Worm (Caenorhabditis elegans): ENCODE data around the gene cpar-1.

The cpar-1 gene

DNA sequence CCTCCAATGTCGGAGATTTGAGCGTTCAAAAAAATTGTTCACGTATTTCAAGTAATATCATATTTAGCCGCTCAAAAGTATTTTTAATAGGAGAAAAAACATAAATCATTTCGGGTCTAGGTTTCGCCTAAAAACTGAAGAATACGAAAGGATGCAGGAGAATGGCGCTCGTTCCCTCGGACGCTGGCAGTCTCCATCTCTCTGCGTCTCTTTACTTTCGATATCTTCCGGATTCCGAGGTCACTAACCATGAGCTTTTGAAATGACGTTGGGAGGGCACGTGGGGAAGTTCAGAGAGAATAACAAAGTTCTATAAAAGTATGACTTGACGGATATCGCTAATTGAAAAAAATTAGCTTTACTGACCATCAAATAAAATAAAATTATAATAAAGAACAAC lies 42.9 kb upstream of the cpar-1 start (continued):
- TF ChIP-seq mxl-2 (GFP tag; conservative IDR thresholded peaks at IDR 0.05) (no peak), ama-1 (optimal IDR thresholded peaks at IDR 0.05) (peak; percentile 5), Y5F2A.4 (GFP tag; optimal IDR thresholded peaks at IDR 0.05) (no peak), unc-39 (tag; optimal IDR thresholded peaks at IDR 0.05) (no peak), D1046.2 (GFP tag; IDR thresholded peaks at IDR 0.05) (no peak), daf-8 (GFP tag; IDR thresholded peaks at IDR 0.05) (no peak)

DNA sequence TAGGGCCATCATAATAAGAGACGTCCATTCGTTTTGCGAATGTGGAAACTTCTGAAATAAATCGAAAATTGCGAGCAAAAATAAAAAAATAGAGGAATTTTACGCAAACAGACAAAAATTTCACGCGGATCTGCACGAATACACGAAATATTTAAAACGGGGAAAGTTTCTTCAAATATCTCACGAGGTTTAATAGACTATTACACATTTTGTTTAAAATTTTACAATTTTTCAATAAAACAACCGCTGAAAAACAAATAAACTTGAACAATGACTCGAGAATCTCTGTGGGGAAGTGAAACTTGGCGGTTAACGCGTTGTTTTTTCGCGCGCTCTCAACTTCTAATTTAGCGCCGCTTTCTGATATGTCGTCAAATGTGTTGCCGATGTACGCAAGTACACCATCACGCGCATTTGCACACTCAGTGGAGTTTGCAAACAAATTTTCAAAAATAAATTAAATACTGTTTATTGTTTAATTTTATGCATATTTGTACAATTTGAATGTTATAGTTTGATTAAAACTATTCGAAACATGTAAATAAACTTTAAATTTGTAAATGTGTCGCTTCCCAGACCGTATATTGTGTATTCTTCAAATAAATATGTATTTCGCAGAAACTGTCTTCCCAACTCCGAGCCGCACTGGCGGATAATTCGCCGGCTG lies 40.6 kb upstream of the cpar-1 start, which contains the start of the genes gpr-2 and rgr-1:
Gene gpr-2, minus strand, starts transcription at position 51 of the 667 bp plus-strand sequence.
Gene rgr-1, plus strand, starts transcription at position 617 of the 667 bp plus-strand sequence.
- TF ChIP-seq ceh-82 (tag; optimal IDR thresholded peaks at IDR 0.05), result no peak
- peak in 1 of 2 experiments; percentile 85 for TF ChIP-seq unc-62 (GFP tag; optimal IDR thresholded peaks at IDR 0.05 in 1 of 2)
- TF ChIP-seq unc-62 (tag; optimal IDR thresholded peaks at IDR 0.05), result no peak
- TF ChIP-seq hlh-30 (tag; optimal IDR thresholded peaks at IDR 0.05; ENCODE audit: insufficient read depth), result peak; percentile 43
- no peak for TF ChIP-seq lim-7 (GFP tag; IDR thresholded peaks at IDR 0.05)
- TF ChIP-seq rbr-2 (tag; optimal IDR thresholded peaks at IDR 0.05), result peak; percentile 2
- no peak for TF ChIP-seq daf-8 (GFP tag; IDR thresholded peaks at IDR 0.05)
- no peak for TF ChIP-seq lin-39 (tag; optimal IDR thresholded peaks at IDR 0.05)
- TF ChIP-seq mdt-29 (GFP tag; IDR thresholded peaks at IDR 0.05), result no peak
- TF ChIP-seq dmd-8 (GFP tag; IDR thresholded peaks at IDR 0.05), result no peak
- no peak for TF ChIP-seq lin-29 (GFP tag; IDR thresholded peaks at IDR 0.05)
- no peak for TF ChIP-seq tag-97 (GFP tag; IDR thresholded peaks at IDR 0.05)
- TF ChIP-seq daf-12 (tag; optimal IDR thresholded peaks at IDR 0.05), result no peak
- no peak for TF ChIP-seq zag-1 (tag; optimal IDR thresholded peaks at IDR 0.05)
- TF ChIP-seq set-16 (GFP tag; IDR thresholded peaks at IDR 0.05), result no peak
- TF ChIP-seq ZK546.5 (tag; optimal IDR thresholded peaks at IDR 0.05), result no peak
- 0 out of 2 replicates have a peak, but pooled peaks have one; percentile 27 for TF ChIP-seq Y48G9A.11 (GFP tag; IDR thresholded peaks at IDR 0.05)
- TF ChIP-seq nhr-102 (tag; optimal IDR thresholded peaks at IDR 0.05), result no peak
- TF ChIP-seq F26F4.8 (GFP tag; conservative IDR thresholded peaks at IDR 0.05), result no peak
- no peak for TF ChIP-seq R02D3.7 (tag; optimal IDR thresholded peaks at IDR 0.05)
- peak; percentile 77 for TF ChIP-seq dpl-1 (GFP tag; optimal IDR thresholded peaks at IDR 0.05)
- no peak for TF ChIP-seq F10B5.3 (tag; optimal IDR thresholded peaks at IDR 0.05)
- no peak for TF ChIP-seq mxl-2 (GFP tag; conservative IDR thresholded peaks at IDR 0.05)
- no peak for TF ChIP-seq T20F7.1 (GFP tag; optimal IDR thresholded peaks at IDR 0.05)
- no peak for TF ChIP-seq F49E8.2 (tag; optimal IDR thresholded peaks at IDR 0.05; ENCODE audit: borderline replicate concordance)
- TF ChIP-seq lin-13 (GFP tag; optimal IDR thresholded peaks at IDR 0.05), result no peak
- no peak for TF ChIP-seq mes-2 (tag; optimal IDR thresholded peaks at IDR 0.05; ENCODE audit: poor library complexity, severe bottlenecking)
- TF ChIP-seq unc-130 (GFP tag; optimal IDR thresholded peaks at IDR 0.05), result peak; percentile 56
- no peak for TF ChIP-seq nhr-77 (tag; optimal IDR thresholded peaks at IDR 0.05)
- no peak for TF ChIP-seq lin-1 (GFP tag; IDR thresholded peaks at IDR 0.05)
- no peak for TF ChIP-seq F44E2.7 (GFP tag; IDR thresholded peaks at IDR 0.05)
- TF ChIP-seq D1046.2 (GFP tag; IDR thresholded peaks at IDR 0.05), result no peak
- TF ChIP-seq nhr-28 (tag; optimal IDR thresholded peaks at IDR 0.05), result no peak
- TF ChIP-seq attf-4 (tag; optimal IDR thresholded peaks at IDR 0.05), result no peak
- TF ChIP-seq fkh-10 (GFP tag; optimal IDR thresholded peaks at IDR 0.05), result no peak
- no peak for TF ChIP-seq lir-3 (tag; optimal IDR thresholded peaks at IDR 0.05)
- no peak for TF ChIP-seq skn-1 (tag; optimal IDR thresholded peaks at IDR 0.05)
- TF ChIP-seq egl-43 (GFP tag; IDR thresholded peaks at IDR 0.05), result no peak
- TF ChIP-seq egl-27 (tag; optimal IDR thresholded peaks at IDR 0.05), result no peak
- TF ChIP-seq nhr-76 (tag; optimal IDR thresholded peaks at IDR 0.05), result no peak
- no peak for TF ChIP-seq ZK337.2 (GFP tag; IDR thresholded peaks at IDR 0.05)
- TF ChIP-seq zip-11 (GFP tag; IDR thresholded peaks at IDR 0.05), result no peak
- no peak for TF ChIP-seq nhr-42 (GFP tag; IDR thresholded peaks at IDR 0.05)
- TF ChIP-seq lin-15B (tag; optimal IDR thresholded peaks at IDR 0.05), result no peak
- peak; percentile 81 for TF ChIP-seq lin-38 (GFP tag; IDR thresholded peaks at IDR 0.05)
- TF ChIP-seq F37D6.2 (tag; optimal IDR thresholded peaks at IDR 0.05), result no peak
- TF ChIP-seq duxl-1 (tag; optimal IDR thresholded peaks at IDR 0.05; ENCODE audit: poor library complexity), result no peak

All from whole organism, L4 larva.